Worm (Caenorhabditis elegans) whole organism, mixed stage, embryonic: ENCODE measurements around the gene B0244.4.

Experiments
- M03D4.4 ChIP-seq: sonication (generic microtip); optimal IDR thresholded peaks from 2 replicates; lab custom pipeline; 2017; ENCODE audit warnings: mild to moderate bottlenecking, missing genetic modification characterization, missing compliant biosample characterization
- bed-3 ChIP-seq: fragments of 200-800 bp; sonication (Bioruptor generic); optimal IDR thresholded peaks from 3 replicates; lab custom pipeline; 2018; ENCODE audit warnings: mild to moderate bottlenecking, missing genetic modification characterization, moderate library complexity, missing compliant biosample characterization
- blmp-1 ChIP-seq: fragments of 150-350 bp; optimal IDR thresholded peaks from 2 replicates; lab custom pipeline; 2014; ENCODE audit warnings: missing biosample characterization, missing genetic modification characterization
- ceh-39 ChIP-seq: fragments of 150-350 bp; optimal IDR thresholded peaks from 2 replicates; lab custom pipeline; 2014; ENCODE audit warnings: missing biosample characterization, missing genetic modification characterization
- ceh-43 ChIP-seq: fragments of 200-800 bp; sonication (Bioruptor generic); optimal IDR thresholded peaks from 2 replicates; lab custom pipeline; 2018; ENCODE audit warnings: mild to moderate bottlenecking, missing genetic modification characterization, moderate library complexity, missing compliant biosample characterization
- ceh-83 ChIP-seq: fragments of 200-800 bp; sonication (Bioruptor generic); optimal IDR thresholded peaks from 2 replicates; lab custom pipeline; 2018; ENCODE audit warnings: mild to moderate bottlenecking, missing genetic modification characterization, missing compliant biosample characterization
- ces-1 ChIP-seq: fragments of 150-350 bp; optimal IDR thresholded peaks from 2 replicates; lab custom pipeline; 2014; ENCODE audit warnings: missing biosample characterization, missing genetic modification reagents, missing genetic modification characterization
- cnd-1 ChIP-seq: fragments of 200-800 bp; sonication (Bioruptor generic); optimal IDR thresholded peaks from 2 replicates; lab custom pipeline; 2018; ENCODE audit warnings: mild to moderate bottlenecking, missing genetic modification characterization, missing compliant biosample characterization
- drap-1 ChIP-seq: fragments of 200-800 bp; sonication (Bioruptor generic); optimal IDR thresholded peaks from 3 replicates; lab custom pipeline; 2018; ENCODE audit warnings: mild to moderate bottlenecking, missing genetic modification characterization, missing compliant biosample characterization
- elt-1 ChIP-seq: sonication (generic microtip); optimal IDR thresholded peaks from 2 replicates; lab custom pipeline; 2017; ENCODE audit warnings: missing genetic modification characterization, mild to moderate bottlenecking, missing compliant biosample characterization, antibody characterized with exemption, moderate library complexity, borderline replicate concordance; ENCODE audit not compliant: insufficient read depth
- elt-3 ChIP-seq: fragments of 150-350 bp; optimal IDR thresholded peaks from 2 replicates; lab custom pipeline; 2014; ENCODE audit warnings: missing biosample characterization, missing genetic modification characterization
- flh-1 ChIP-seq: fragments of 200-800 bp; sonication (Bioruptor generic); optimal IDR thresholded peaks from 2 replicates; lab custom pipeline; 2018; ENCODE audit warnings: mild to moderate bottlenecking, missing genetic modification characterization, moderate library complexity, missing compliant biosample characterization
- ham-2 ChIP-seq: fragments of 200-800 bp; sonication (Bioruptor generic); optimal IDR thresholded peaks from 2 replicates; lab custom pipeline; 2018; ENCODE audit warnings: mild to moderate bottlenecking, missing genetic modification characterization, missing compliant biosample characterization
- hlh-1 ChIP-seq: fragments of 150-350 bp; optimal IDR thresholded peaks from 2 replicates; lab custom pipeline; 2014; ENCODE audit warnings: missing biosample characterization, missing genetic modification reagents, missing genetic modification characterization
- lin-13 ChIP-seq: fragments of 150-350 bp; optimal IDR thresholded peaks from 2 replicates; lab custom pipeline; 2014; ENCODE audit warnings: missing biosample characterization, missing genetic modification characterization
- lin-32 ChIP-seq: fragments of 200-800 bp; sonication (Bioruptor generic); optimal IDR thresholded peaks from 2 replicates; lab custom pipeline; 2018; ENCODE audit warnings: mild to moderate bottlenecking, missing genetic modification characterization, missing compliant biosample characterization
- lsy-2 ChIP-seq: fragments of 150-350 bp; optimal IDR thresholded peaks from 2 replicates; lab custom pipeline; 2014; ENCODE audit warnings: missing biosample characterization, missing genetic modification characterization
- mab-5 ChIP-seq: fragments of 150-350 bp; optimal IDR thresholded peaks from 2 replicates; lab custom pipeline; 2014; ENCODE audit warnings: missing biosample characterization, missing genetic modification characterization
- mep-1 ChIP-seq: fragments of 150-350 bp; optimal IDR thresholded peaks from 2 replicates; lab custom pipeline; 2017; ENCODE audit warnings: missing biosample characterization, missing genetic modification reagents, missing genetic modification characterization, inconsistent platforms
- mls-2 ChIP-seq: sonication (generic microtip); optimal IDR thresholded peaks from 2 replicates; lab custom pipeline; 2016; ENCODE audit warnings: mild to moderate bottlenecking, missing genetic modification characterization, moderate library complexity, missing compliant biosample characterization
- nhr-12 ChIP-seq: fragments of 150-350 bp; optimal IDR thresholded peaks from 2 replicates; lab custom pipeline; 2014; ENCODE audit warnings: missing biosample characterization, missing genetic modification characterization
- nhr-2 ChIP-seq: fragments of 150-350 bp; optimal IDR thresholded peaks from 2 replicates; lab custom pipeline; 2014; ENCODE audit warnings: missing biosample characterization, missing genetic modification characterization
- nhr-237 ChIP-seq: fragments of 150-350 bp; optimal IDR thresholded peaks from 2 replicates; lab custom pipeline; 2014; ENCODE audit warnings: missing biosample characterization, missing genetic modification characterization
- nhr-28 ChIP-seq: fragments of 150-350 bp; optimal IDR thresholded peaks from 2 replicates; lab custom pipeline; 2014; ENCODE audit warnings: missing biosample characterization, missing genetic modification characterization
- nhr-76 ChIP-seq: sonication (generic microtip); optimal IDR thresholded peaks from 2 replicates; lab custom pipeline; 2017; ENCODE audit warnings: missing biosample characterization, missing genetic modification characterization
- pha-4 ChIP-seq: fragments of 150-350 bp; optimal IDR thresholded peaks from 2 replicates; lab custom pipeline; 2018; ENCODE audit warnings: missing biosample characterization, missing genetic modification reagents, missing genetic modification characterization
- sem-2 ChIP-seq: fragments of 200-800 bp; sonication (Bioruptor generic); optimal IDR thresholded peaks from 2 replicates; lab custom pipeline; 2018; ENCODE audit warnings: mild to moderate bottlenecking, missing genetic modification characterization, missing compliant biosample characterization
- snpc-4 ChIP-seq: fragments of 150-350 bp; optimal IDR thresholded peaks from 2 replicates; lab custom pipeline; 2014; ENCODE audit warnings: missing biosample characterization, missing genetic modification characterization
- sptf-1 ChIP-seq: sonication (generic microtip); optimal IDR thresholded peaks from 2 replicates; lab custom pipeline; 2017; ENCODE audit warnings: mild to moderate bottlenecking, missing genetic modification characterization, moderate library complexity, missing compliant biosample characterization
- tbx-8 ChIP-seq: fragments of 200-800 bp; sonication (Bioruptor generic); optimal IDR thresholded peaks from 2 replicates; lab custom pipeline; 2018; ENCODE audit warnings: mild to moderate bottlenecking, missing genetic modification characterization, moderate library complexity, missing compliant biosample characterization
- unc-120 ChIP-seq: sonication (generic microtip); optimal IDR thresholded peaks from 2 replicates; lab custom pipeline; 2017; ENCODE audit warnings: missing genetic modification characterization, missing compliant biosample characterization; ENCODE audit not compliant: poor library complexity, severe bottlenecking
- unc-39 ChIP-seq: fragments of 150-350 bp; optimal IDR thresholded peaks from 2 replicates; lab custom pipeline; 2014; ENCODE audit warnings: missing biosample characterization, missing genetic modification characterization
- unc-62 ChIP-seq: fragments of 150-350 bp; optimal IDR thresholded peaks from 2 replicates; lab custom pipeline; 2014; ENCODE audit warnings: missing biosample characterization, missing genetic modification reagents, missing genetic modification characterization
- zip-8 ChIP-seq: fragments of 150-350 bp; optimal IDR thresholded peaks from 2 replicates; lab custom pipeline; 2014; ENCODE audit warnings: missing biosample characterization, missing genetic modification characterization
- ztf-11 ChIP-seq: fragments of 150-350 bp; optimal IDR thresholded peaks from 2 replicates; lab custom pipeline; 2014; ENCODE audit warnings: missing biosample characterization, missing genetic modification characterization

Gene B0244.4

ce11 chrIII:5747185-5747584 lies at the start of gene B0244.4:
TSS of gene B0244.4 (plus strand) at chrIII:5747485.
- TF ChIP-seq ztf-11 (tag; lab: Kevin White, UChicago) (no peak), drap-1 (GFP tag; lab: Kevin White, UChicago) (no peak), ham-2 (GFP tag; lab: Kevin White, UChicago) (no peak), unc-39 (tag; lab: Kevin White, UChicago) (no peak), unc-120 (tag; lab: Kevin White, UChicago) (no peak), zip-8 (tag; lab: Kevin White, UChicago) (no peak), pha-4 (tag; lab: Kevin White, UChicago) (no peak), nhr-12 (no peak)
- TF ChIP-seq, all 35 proteins: peak for 0

ce11 chrIII:5697963-5698730 lies 49.1 kb upstream of the B0244.4 start, which contains the start of the genes lgg-3 and rgs-5:
TSS of gene lgg-3 (minus strand) at chrIII:5698013.
TSS of gene rgs-5 (plus strand) at chrIII:5698555.
- TF ChIP-seq hlh-1 (tag; lab: Kevin White, UChicago) (peak; percentile 34), zip-8 (tag; lab: Kevin White, UChicago) (no peak), nhr-12 (no peak), lsy-2 (tag; lab: Kevin White, UChicago) (peak; percentile 31), drap-1 (GFP tag; lab: Kevin White, UChicago) (no peak), ces-1 (peak; percentile 34), mep-1 (tag; lab: Kevin White, UChicago) (peak; percentile 64)

DNA sequence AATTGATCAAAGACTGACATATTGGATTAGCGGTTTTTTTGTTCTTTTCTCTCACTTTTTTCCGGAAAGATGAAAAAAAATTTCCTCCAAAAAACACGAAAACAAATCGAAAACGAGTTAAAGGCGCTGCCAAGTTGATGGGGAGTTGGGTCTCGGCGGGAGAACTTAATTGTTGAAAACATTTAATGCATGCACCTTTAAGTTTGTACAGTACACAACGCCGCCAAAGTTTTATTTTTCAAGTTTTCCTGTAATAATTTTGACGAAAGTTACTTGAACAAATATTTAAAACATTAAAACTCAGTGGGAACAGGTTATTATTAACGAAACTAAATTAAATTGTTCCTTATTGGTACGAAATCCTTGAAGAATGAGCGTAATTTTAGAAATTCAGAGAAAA lies 45.8 kb upstream of the B0244.4 start:
- TF ChIP-seq unc-120 (tag; lab: Kevin White, UChicago), result no peak
- TF ChIP-seq sptf-1 (tag; lab: Kevin White, UChicago), result no peak
- no peak for TF ChIP-seq blmp-1
- no peak for TF ChIP-seq elt-1
- no peak for TF ChIP-seq mab-5 (tag; lab: Kevin White, UChicago)
- TF ChIP-seq unc-62 (GFP tag; lab: Kevin White, UChicago), result no peak
- TF ChIP-seq flh-1 (GFP tag; lab: Kevin White, UChicago), result no peak
- TF ChIP-seq ztf-11 (tag; lab: Kevin White, UChicago), result no peak
- TF ChIP-seq snpc-4, result no peak

ce11 chrIII:5705228-5705888 lies 41.9 kb upstream of the B0244.4 start, which contains the start of gene swp-1:
TSS of gene swp-1 (minus strand) at chrIII:5705525.
- no peak for TF ChIP-seq sptf-1 (tag; lab: Kevin White, UChicago)

DNA sequence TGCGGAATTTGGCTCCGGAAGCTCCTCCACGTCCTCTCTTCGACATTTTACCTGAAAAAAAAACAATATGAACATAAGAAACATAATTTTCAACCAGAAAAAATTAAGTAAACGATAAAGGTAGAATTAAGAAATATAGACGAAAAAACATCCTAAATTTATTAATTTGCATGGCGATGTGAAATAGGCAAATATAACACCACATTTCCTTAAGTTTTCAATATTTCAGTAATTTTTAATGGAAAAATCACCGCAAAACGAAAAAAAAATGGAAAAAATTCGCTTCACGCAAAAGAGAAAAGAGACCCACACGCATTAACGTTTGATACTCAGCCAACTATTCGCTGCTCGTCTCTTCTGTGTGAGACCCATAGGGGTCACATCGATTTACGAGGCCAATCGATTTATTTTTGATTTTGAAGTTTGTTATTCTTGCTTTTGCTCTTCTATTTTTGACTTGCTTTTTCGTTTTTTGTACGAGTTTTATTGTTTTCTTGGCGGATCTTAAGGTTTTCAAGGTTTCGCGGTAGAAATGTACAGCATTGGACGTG lies 41.1 kb upstream of the B0244.4 start, which contains the start of gene rpl-23:
Gene rpl-23, minus strand, starts transcription at position 51 of the 551 bp plus-strand sequence.
- TF ChIP-seq cnd-1 (tag; lab: Kevin White, UChicago) (no peak), nhr-12 (no peak), sem-2 (GFP tag; lab: Kevin White, UChicago) (no peak), nhr-2 (tag; lab: Kevin White, UChicago) (no peak), bed-3 (GFP tag; lab: Kevin White, UChicago) (no peak), ceh-43 (no peak), ces-1 (peak; percentile 90), lin-13 (tag; lab: Kevin White, UChicago) (peak; percentile 92), elt-1 (no peak), blmp-1 (no peak), unc-39 (tag; lab: Kevin White, UChicago) (no peak), mls-2 (peak; percentile 33), ztf-11 (tag; lab: Kevin White, UChicago) (peak; percentile 37), ceh-83 (GFP tag; lab: Kevin White, UChicago) (no peak), hlh-1 (tag; lab: Kevin White, UChicago) (peak; percentile 90), unc-62 (GFP tag; lab: Kevin White, UChicago) (peak; percentile 66), pha-4 (tag; lab: Kevin White, UChicago) (peak; percentile 93), sptf-1 (tag; lab: Kevin White, UChicago) (peak; percentile 62), lin-32 (GFP tag; lab: Kevin White, UChicago) (no peak), drap-1 (GFP tag; lab: Kevin White, UChicago) (no peak), nhr-237 (tag; lab: Kevin White, UChicago) (peak; percentile 94), M03D4.4 (tag; lab: Kevin White, UChicago) (no peak), ham-2 (GFP tag; lab: Kevin White, UChicago) (no peak), tbx-8 (GFP tag; lab: Kevin White, UChicago) (no peak), zip-8 (tag; lab: Kevin White, UChicago) (no peak), lsy-2 (tag; lab: Kevin White, UChicago) (peak; percentile 89), snpc-4 (no peak), unc-120 (tag; lab: Kevin White, UChicago) (peak; percentile 92), nhr-76 (tag; lab: Kevin White, UChicago) (no peak), mep-1 (tag; lab: Kevin White, UChicago) (peak; percentile 98), nhr-28 (tag; lab: Kevin White, UChicago) (no peak), flh-1 (GFP tag; lab: Kevin White, UChicago) (no peak), mab-5 (tag; lab: Kevin White, UChicago) (peak; percentile 85), elt-3 (tag; lab: Kevin White, UChicago) (peak; percentile 12), ceh-39 (peak; percentile 97)
